Worm (Caenorhabditis elegans) whole organism, young adult: ENCODE measurements around the gene attf-3.
A peak's percentile ranks its signal among the peaks of the same experiment; 100 is the strongest.

Experiments used
- B0336.3 ChIP-seq: fragments of 200-800 bp; sonication (Bioruptor generic); IDR thresholded peaks from 2 replicates; pipeline ENCODE4 v1.3.6; 2022; ENCODE audit warnings: missing genetic modification characterization, missing compliant biosample characterization
- C06A6.2 ChIP-seq: fragments of 200-800 bp; sonication (Bioruptor generic); conservative IDR thresholded peaks from 2 replicates; pipeline ENCODE4 v1.3.6; 2022; ENCODE audit warnings: missing genetic modification characterization, missing compliant biosample characterization
- D2030.7 ChIP-seq: fragments of 200-800 bp; sonication (Bioruptor generic); IDR thresholded peaks from 2 replicates; pipeline ENCODE4 v1.3.6; 2022; ENCODE audit warnings: missing genetic modification reagents, missing genetic modification characterization, missing compliant biosample characterization
- F10E7.11 ChIP-seq: sonication (generic microtip); optimal IDR thresholded peaks from 2 replicates; lab custom pipeline; 2017; ENCODE audit warnings: mild to moderate bottlenecking, missing genetic modification characterization, moderate library complexity, missing compliant biosample characterization
- F33H1.4 ChIP-seq: fragments of 200-800 bp; sonication (Bioruptor generic); IDR thresholded peaks from 2 replicates; pipeline ENCODE4 v1.3.6; 2022; ENCODE audit warnings: missing genetic modification reagents, missing genetic modification characterization, missing compliant biosample characterization
- F37B4.10 ChIP-seq: fragments of 200-800 bp; sonication (Bioruptor generic); IDR thresholded peaks from 2 replicates; pipeline ENCODE4 v1.3.6; 2022; ENCODE audit warnings: missing genetic modification characterization, missing compliant biosample characterization
- F49E8.2 ChIP-seq: sonication (generic microtip); optimal IDR thresholded peaks from 3 replicates; lab custom pipeline; 2017; ENCODE audit warnings: missing genetic modification characterization, mild to moderate bottlenecking, missing compliant biosample characterization, antibody characterized with exemption, moderate library complexity; ENCODE audit not compliant: insufficient read depth
- F57C9.4 ChIP-seq: sonication (generic microtip); optimal IDR thresholded peaks from 2 replicates; lab custom pipeline; 2017; ENCODE audit warnings: mild to moderate bottlenecking, missing genetic modification characterization, missing compliant biosample characterization
- K12H6.12 ChIP-seq: fragments of 200-800 bp; sonication (Bioruptor generic); optimal IDR thresholded peaks from 2 replicates; lab custom pipeline; 2018; ENCODE audit warnings: mild to moderate bottlenecking, missing genetic modification characterization, missing compliant biosample characterization
- T07F8.4 ChIP-seq: sonication (generic microtip); optimal IDR thresholded peaks from 2 replicates; lab custom pipeline; 2016; ENCODE audit warnings: mild to moderate bottlenecking, missing genetic modification characterization, moderate library complexity, missing compliant biosample characterization
- T26A5.8 ChIP-seq: sonication (generic microtip); optimal IDR thresholded peaks from 2 replicates; lab custom pipeline; 2016; ENCODE audit warnings: missing genetic modification characterization, missing compliant biosample characterization
- Y53G8AR.9 ChIP-seq: fragments of 200-800 bp; sonication (Bioruptor generic); conservative IDR thresholded peaks from 2 replicates; pipeline ENCODE4 v1.3.6; 2022; ENCODE audit warnings: missing genetic modification reagents, missing genetic modification characterization, missing compliant biosample characterization
- Y67H2A.10 ChIP-seq: fragments of 200-800 bp; sonication (Bioruptor generic); conservative IDR thresholded peaks from 2 replicates; pipeline ENCODE4 v1.3.6; 2022; ENCODE audit warnings: missing genetic modification reagents, missing genetic modification characterization, missing compliant biosample characterization
- ZK185.1 ChIP-seq: sonication (generic microtip); optimal IDR thresholded peaks from 2 replicates; lab custom pipeline; 2016; ENCODE audit warnings: mild to moderate bottlenecking, missing genetic modification characterization, missing compliant biosample characterization; ENCODE audit not compliant: poor library complexity, severe bottlenecking
- athp-1 ChIP-seq: sonication (generic microtip); optimal IDR thresholded peaks from 2 replicates; lab custom pipeline; 2017; ENCODE audit warnings: mild to moderate bottlenecking, missing genetic modification characterization, missing compliant biosample characterization
- attf-3 ChIP-seq: fragments of 200-800 bp; sonication (Bioruptor generic); conservative IDR thresholded peaks from 2 replicates; pipeline ENCODE4 v1.3.6; 2022; ENCODE audit warnings: missing genetic modification reagents, missing genetic modification characterization, missing compliant biosample characterization
- attf-6 ChIP-seq: fragments of 200-800 bp; sonication (Bioruptor generic); IDR thresholded peaks from 2 replicates; pipeline ENCODE4 v1.3.6; 2022; ENCODE audit warnings: missing genetic modification reagents, missing genetic modification characterization, missing compliant biosample characterization
- cebp-2 ChIP-seq: fragments of 200-800 bp; sonication (Bioruptor generic); IDR thresholded peaks from 2 replicates; pipeline ENCODE4 v1.3.6; 2022; ENCODE audit warnings: missing genetic modification characterization, missing compliant biosample characterization
- ceh-91 ChIP-seq: fragments of 200-800 bp; sonication (Bioruptor generic); IDR thresholded peaks from 2 replicates; pipeline ENCODE4 v1.3.6; 2022; ENCODE audit warnings: missing genetic modification reagents, missing genetic modification characterization, missing compliant biosample characterization
- chd-7 ChIP-seq: sonication (generic microtip); optimal IDR thresholded peaks from 2 replicates; lab custom pipeline; 2016; ENCODE audit warnings: mild to moderate bottlenecking, missing genetic modification characterization, moderate library complexity, missing compliant biosample characterization
- die-1 ChIP-seq: sonication (generic microtip); optimal IDR thresholded peaks from 2 replicates; lab custom pipeline; 2016; ENCODE audit warnings: missing genotype, mild to moderate bottlenecking, missing genetic modification characterization, missing compliant biosample characterization
- dpff-1 ChIP-seq: sonication (generic microtip); optimal IDR thresholded peaks from 2 replicates; lab custom pipeline; 2017; ENCODE audit warnings: mild to moderate bottlenecking, missing genetic modification characterization, missing compliant biosample characterization
- efl-1 ChIP-seq: fragments of 150-350 bp; optimal IDR thresholded peaks from 2 replicates; lab custom pipeline; 2014; ENCODE audit warnings: missing biosample characterization, missing genetic modification reagents, missing genetic modification characterization
- egl-18 ChIP-seq: fragments of 200-800 bp; sonication (Bioruptor generic); IDR thresholded peaks from 2 replicates; pipeline ENCODE4 v1.3.6; 2022; ENCODE audit warnings: missing genetic modification reagents, missing genetic modification characterization, missing compliant biosample characterization
- ekl-4 ChIP-seq: fragments of 200-800 bp; sonication (Bioruptor generic); IDR thresholded peaks from 2 replicates; pipeline ENCODE4 v1.3.6; 2022; ENCODE audit warnings: missing genetic modification reagents, missing genetic modification characterization, missing compliant biosample characterization
- hmg-1.2 ChIP-seq: fragments of 200-800 bp; sonication (Bioruptor generic); IDR thresholded peaks from 2 replicates; pipeline ENCODE4 v1.3.6; 2022; ENCODE audit warnings: missing genetic modification reagents, missing genetic modification characterization, missing compliant biosample characterization
- hmg-20 ChIP-seq: fragments of 200-800 bp; sonication (Bioruptor generic); IDR thresholded peaks from 2 replicates; pipeline ENCODE4 v1.3.6; 2022; ENCODE audit warnings: missing genetic modification reagents, missing genetic modification characterization, missing compliant biosample characterization
- hrde-1 ChIP-seq: sonication (generic microtip); optimal IDR thresholded peaks from 2 replicates; lab custom pipeline; 2016; ENCODE audit warnings: missing genetic modification characterization, mild to moderate bottlenecking, missing compliant biosample characterization, moderate library complexity, missing genotype, missing genetic modification reagents, borderline replicate concordance
- lag-1 ChIP-seq: fragments of 200-800 bp; sonication (Bioruptor generic); IDR thresholded peaks from 2 replicates; pipeline ENCODE4 v1.3.6; 2022; ENCODE audit warnings: missing genetic modification reagents, missing genetic modification characterization, missing compliant biosample characterization
- lin-40 ChIP-seq: sonication (generic microtip); optimal IDR thresholded peaks from 2 replicates; lab custom pipeline; 2016; ENCODE audit warnings: missing genetic modification characterization, mild to moderate bottlenecking, missing compliant biosample characterization, missing genotype, missing genetic modification reagents
- lsl-1 ChIP-seq: fragments of 200-800 bp; sonication (Bioruptor generic); optimal IDR thresholded peaks from 2 replicates; lab custom pipeline; 2018; ENCODE audit warnings: mild to moderate bottlenecking, missing genetic modification characterization, moderate library complexity, missing compliant biosample characterization
- mcd-1 ChIP-seq: fragments of 200-800 bp; sonication (Bioruptor generic); IDR thresholded peaks from 2 replicates; pipeline ENCODE4 v1.3.6; 2022; ENCODE audit warnings: missing genetic modification reagents, missing genetic modification characterization, missing compliant biosample characterization
- mel-28 ChIP-seq: sonication (generic microtip); optimal IDR thresholded peaks from 2 replicates; lab custom pipeline; 2016; ENCODE audit warnings: borderline replicate concordance, mild to moderate bottlenecking, missing genetic modification characterization, missing compliant biosample characterization
- mxl-1 ChIP-seq: sonication (generic microtip); optimal IDR thresholded peaks from 2 replicates; lab custom pipeline; 2016; ENCODE audit warnings: missing genetic modification characterization, missing compliant biosample characterization
- nfya-1 ChIP-seq: sonication (generic microtip); optimal IDR thresholded peaks from 2 replicates; lab custom pipeline; 2017; ENCODE audit warnings: antibody characterized with exemption, missing compliant biosample characterization, missing genetic modification characterization, borderline replicate concordance; ENCODE audit not compliant: insufficient read depth
- nfyb-1 ChIP-seq: fragments of 200-800 bp; sonication (Bioruptor generic); IDR thresholded peaks from 2 replicates; pipeline ENCODE4 v1.3.6; 2022; ENCODE audit warnings: missing genetic modification reagents, missing genetic modification characterization, missing compliant biosample characterization
- nhr-120 ChIP-seq: fragments of 200-800 bp; sonication (Bioruptor generic); IDR thresholded peaks from 2 replicates; pipeline ENCODE4 v1.3.6; 2022; ENCODE audit warnings: missing genetic modification characterization, missing compliant biosample characterization
- nhr-90 ChIP-seq: sonication (generic microtip); optimal IDR thresholded peaks from 2 replicates; lab custom pipeline; 2016; ENCODE audit warnings: missing genotype, mild to moderate bottlenecking, missing genetic modification characterization, missing compliant biosample characterization
- pbrm-1 ChIP-seq: fragments of 200-800 bp; sonication (Bioruptor generic); IDR thresholded peaks from 2 replicates; pipeline ENCODE4 v1.3.6; 2022; ENCODE audit warnings: missing genetic modification reagents, missing genetic modification characterization, missing compliant biosample characterization
- rcor-1 ChIP-seq: fragments of 200-800 bp; sonication (Bioruptor generic); IDR thresholded peaks from 2 replicates; pipeline ENCODE4 v1.3.6; 2022; ENCODE audit warnings: missing genetic modification reagents, missing genetic modification characterization, missing compliant biosample characterization
- rec-8 ChIP-seq, 2 experiments: sonication (generic microtip); optimal IDR thresholded peaks; 2 replicates each; lab custom pipeline; 2016; ENCODE audit warnings: mild to moderate bottlenecking in 2 of 2, missing genetic modification characterization in 2 of 2, missing genetic modification reagents in 2 of 2, missing genotype in 2 of 2, missing biosample characterization in 1 of 2, missing compliant biosample characterization in 1 of 2, moderate library complexity in 1 of 2
- repo-1 ChIP-seq: sonication (generic microtip); optimal IDR thresholded peaks from 2 replicates; lab custom pipeline; 2017; ENCODE audit warnings: mild to moderate bottlenecking, missing genetic modification characterization, missing compliant biosample characterization
- sdz-38 ChIP-seq: sonication (generic microtip); optimal IDR thresholded peaks from 2 replicates; lab custom pipeline; 2016; ENCODE audit warnings: missing genotype, missing genetic modification characterization, missing compliant biosample characterization
- unc-130 ChIP-seq: sonication (generic microtip); optimal IDR thresholded peaks from 2 replicates; lab custom pipeline; 2016; ENCODE audit warnings: missing genetic modification reagents, missing genetic modification characterization, missing compliant biosample characterization
- zfh-2 ChIP-seq: fragments of 200-800 bp; sonication (Bioruptor generic); conservative IDR thresholded peaks from 2 replicates; pipeline ENCODE4 v1.3.6; 2022; ENCODE audit warnings: missing genetic modification reagents, missing genetic modification characterization, missing compliant biosample characterization
- ztf-25 ChIP-seq: fragments of 200-800 bp; sonication (Bioruptor generic); IDR thresholded peaks from 2 replicates; pipeline ENCODE4 v1.3.6; 2022; ENCODE audit warnings: missing genetic modification reagents, missing genetic modification characterization, missing compliant biosample characterization
- ztf-28 ChIP-seq: fragments of 200-800 bp; sonication (Bioruptor generic); IDR thresholded peaks from 2 replicates; pipeline ENCODE4 v1.3.6; 2022; ENCODE audit warnings: missing genetic modification reagents, missing genetic modification characterization, missing compliant biosample characterization
- ztf-6 ChIP-seq: fragments of 200-800 bp; sonication (Bioruptor generic); IDR thresholded peaks from 2 replicates; pipeline ENCODE4 v1.3.6; 2022; ENCODE audit warnings: missing genetic modification reagents, missing genetic modification characterization, missing compliant biosample characterization

Gene attf-3

DNA sequence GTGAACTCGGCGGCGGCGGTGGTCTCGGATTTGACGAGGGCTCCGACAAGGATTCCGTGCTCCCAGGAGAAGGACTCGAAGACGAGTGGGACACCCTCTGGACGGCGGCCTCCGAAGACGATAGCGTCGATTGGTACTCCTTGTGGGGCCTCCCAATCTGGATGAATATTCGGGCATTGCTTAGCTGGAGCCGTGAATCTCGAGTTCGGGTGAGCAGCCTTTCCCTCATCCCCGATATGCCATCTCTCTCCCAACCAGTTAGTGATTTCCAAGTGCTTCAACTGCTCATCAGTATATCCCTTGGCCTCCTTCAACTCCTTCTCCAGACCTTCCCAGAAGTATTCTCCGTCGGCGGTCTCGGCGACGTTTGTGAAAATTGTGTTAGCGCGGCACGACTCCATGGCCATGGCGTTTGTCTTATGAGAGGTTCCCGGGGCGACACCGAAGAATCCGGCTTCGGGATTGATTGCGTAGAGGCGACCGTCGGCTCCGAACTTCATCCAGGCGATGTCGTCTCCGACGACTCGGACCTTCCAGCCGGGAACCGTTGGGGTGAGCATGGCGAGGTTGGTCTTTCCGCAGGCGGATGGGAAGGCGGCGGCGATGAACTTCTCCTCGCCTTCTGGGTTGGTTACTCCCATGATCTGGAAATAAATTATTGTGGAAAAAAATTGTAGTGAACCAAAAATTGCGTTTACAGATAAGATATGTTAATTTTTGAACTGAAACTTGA is 22.4 kb downstream of the attf-3 start (continued):
- peak; percentile 85 for TF ChIP-seq zfh-2 (GFP tag; lab: Robert Waterston, UW)
- TF ChIP-seq nfya-1 = no peak
- no peak for TF ChIP-seq F37B4.10
- no peak for TF ChIP-seq attf-6 (GFP tag; lab: Robert Waterston, UW)
- TF ChIP-seq F57C9.4 = no peak
- TF ChIP-seq die-1 (tag; lab: Kevin White, UChicago) = no peak
- TF ChIP-seq Y67H2A.10 (GFP tag; lab: Robert Waterston, UW) = no peak
- TF ChIP-seq lsl-1 (GFP tag; lab: Kevin White, UChicago) = no peak
- TF ChIP-seq egl-18 (GFP tag; lab: Robert Waterston, UW) = 0 out of 2 replicates have a peak, but pooled peaks have one; percentile 52
- no peak for TF ChIP-seq F10E7.11 (tag; lab: Kevin White, UChicago)
- peak; percentile 36; the same call in 1 of the 2 replicates for TF ChIP-seq mcd-1 (GFP tag; lab: Robert Waterston, UW)
- TF ChIP-seq nhr-90 (tag; lab: Kevin White, UChicago) = no peak
- TF ChIP-seq attf-3 (GFP tag; lab: Robert Waterston, UW) = no peak
- no peak for TF ChIP-seq F49E8.2 (tag; lab: Kevin White, UChicago)
- TF ChIP-seq dpff-1 (tag; lab: Kevin White, UChicago) = no peak
- TF ChIP-seq rcor-1 (GFP tag; lab: Robert Waterston, UW) = no peak
- TF ChIP-seq chd-7 (tag; lab: Kevin White, UChicago) = no peak
- TF ChIP-seq unc-130 = no peak
- TF ChIP-seq repo-1 (tag; lab: Kevin White, UChicago) = no peak
- TF ChIP-seq lin-40 (tag; lab: Kevin White, UChicago) = no peak
- TF ChIP-seq hmg-1.2 = peak; percentile 29; the same call in 1 of the 2 replicates
- TF ChIP-seq lag-1 = no peak
- peak; percentile 60 for TF ChIP-seq Y53G8AR.9 (GFP tag; lab: Robert Waterston, UW)
- TF ChIP-seq efl-1 = no peak
- peak; percentile 18 for TF ChIP-seq athp-1 (tag; lab: Kevin White, UChicago)
- TF ChIP-seq T26A5.8 (tag; lab: Kevin White, UChicago) = no peak
- TF ChIP-seq hmg-20 (GFP tag; lab: Robert Waterston, UW) = no peak
- no peak for TF ChIP-seq sdz-38 (tag; lab: Kevin White, UChicago)
- TF ChIP-seq F33H1.4 (GFP tag; lab: Robert Waterston, UW) = no peak
- no peak for TF ChIP-seq mel-28
- no peak for TF ChIP-seq pbrm-1
- no peak for TF ChIP-seq D2030.7 (GFP tag; lab: Robert Waterston, UW)
- 0 out of 2 replicates have a peak, but pooled peaks have one; percentile 3 for TF ChIP-seq ztf-25 (GFP tag; lab: Robert Waterston, UW)
- TF ChIP-seq ztf-28 (GFP tag; lab: Robert Waterston, UW) = no peak
- TF ChIP-seq B0336.3 (GFP tag; lab: Robert Waterston, UW) = no peak
- no peak for TF ChIP-seq mxl-1 (tag; lab: Kevin White, UChicago)
- TF ChIP-seq cebp-2 (GFP tag; lab: Robert Waterston, UW) = no peak
- TF ChIP-seq ceh-91 (GFP tag; lab: Robert Waterston, UW) = no peak
- no peak for TF ChIP-seq ztf-6 (GFP tag; lab: Robert Waterston, UW)
- TF ChIP-seq rec-8 (tag; optimal IDR thresholded peaks at IDR 0.05; lab: Kevin White, UChicago) = no peak
- TF ChIP-seq nhr-120 = no peak
- TF ChIP-seq C06A6.2 (GFP tag; lab: Robert Waterston, UW) = no peak
- TF ChIP-seq ekl-4 = peak; percentile 58; the same call in 1 of the 2 replicates
- no peak for TF ChIP-seq K12H6.12 (tag; lab: Kevin White, UChicago)
- no peak for TF ChIP-seq ZK185.1
- TF ChIP-seq nfyb-1 (GFP tag; lab: Robert Waterston, UW) = no peak; the same call in 1 of the 2 replicates
- no peak for TF ChIP-seq hrde-1 (tag; lab: Kevin White, UChicago)
- TF ChIP-seq T07F8.4 (tag; lab: Kevin White, UChicago) = no peak
